Fruit fly (Drosophila melanogaster) ovary, adult (tissue): ENCODE data around the gene msd1.

Source experiments
- CG17801 ChIP-seq: fragments of 200-800 bp; optimal IDR thresholded peaks from 2 replicates; lab custom pipeline; 2019; ENCODE audit warnings: missing biosample characterization, mild to moderate bottlenecking, missing genetic modification characterization, moderate library complexity; ENCODE audit not compliant: partially characterized antibody

The msd1 gene

DNA sequence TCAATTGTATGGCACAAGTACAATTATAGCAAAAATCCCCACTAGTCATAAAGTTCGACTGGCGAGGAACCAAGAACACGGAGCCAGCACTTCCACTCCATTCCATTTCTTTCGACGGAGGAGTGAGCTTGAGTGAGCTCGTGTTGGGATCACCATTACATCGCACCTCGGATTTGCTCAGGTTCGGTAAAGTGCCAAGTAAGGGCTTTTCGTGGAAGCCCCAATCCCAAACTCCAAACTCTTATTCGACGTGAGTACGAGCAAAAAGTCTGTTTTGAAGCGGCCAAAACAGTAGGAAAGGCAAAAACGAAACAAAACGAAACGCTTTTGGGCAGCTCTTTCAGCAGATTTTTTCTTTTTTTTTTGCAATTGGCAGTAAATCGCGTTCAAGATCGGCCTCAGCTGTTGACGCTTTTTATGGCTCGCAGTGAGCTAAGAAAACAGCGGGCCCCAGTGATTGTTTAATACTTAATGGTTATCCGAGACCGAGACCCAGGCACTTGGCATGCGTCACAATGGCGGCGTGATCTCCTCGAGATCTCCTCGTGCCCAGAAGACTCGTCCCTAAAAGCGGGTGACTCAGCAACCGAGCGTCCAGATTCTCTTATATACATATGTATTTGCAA is 10.5 kb upstream of the msd1 start:
- no peak for TF ChIP-seq CG17801 (GFP tag; lab: Kevin White, UChicago)

DNA sequence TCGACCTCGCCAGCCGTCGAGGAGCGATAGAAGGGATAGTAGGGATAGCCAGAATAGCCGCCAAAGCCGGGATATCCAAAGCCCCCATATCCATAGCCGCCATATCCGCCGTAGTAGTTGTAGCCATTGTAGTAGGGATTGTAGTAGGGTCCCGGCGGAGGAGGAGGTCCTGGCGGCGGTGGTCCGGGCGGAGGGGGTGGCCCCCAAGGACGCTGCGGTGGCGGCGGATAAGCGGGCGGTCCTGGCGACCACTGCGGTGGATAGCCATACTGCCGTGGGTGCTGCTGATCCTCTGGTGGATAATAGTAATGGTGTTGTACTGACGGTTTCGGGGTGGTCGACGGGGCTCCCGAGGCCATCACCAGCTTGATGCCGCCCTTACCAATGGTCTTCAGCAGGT is 9.4 kb upstream of the msd1 start:
- TF ChIP-seq CG17801 (GFP tag; lab: Kevin White, UChicago), result no peak

DNA sequence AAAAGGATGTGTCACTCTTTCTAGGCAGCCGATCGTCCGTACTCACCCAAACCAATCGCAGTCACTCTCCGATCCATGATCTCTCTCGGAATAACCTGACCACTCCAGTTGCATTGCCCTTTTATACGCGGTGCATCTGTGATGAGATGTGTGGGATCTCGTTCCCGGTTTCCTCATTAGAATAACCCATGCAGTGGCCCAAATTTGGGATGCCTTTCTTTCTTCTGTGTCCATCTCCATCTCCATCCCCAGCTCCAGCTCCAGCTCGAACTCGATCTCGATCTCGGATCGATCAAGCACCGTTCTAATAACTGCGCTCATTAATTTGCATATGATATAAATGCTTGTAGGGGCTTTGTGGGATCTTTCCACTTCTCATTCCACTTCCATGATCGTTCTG is 8.8 kb upstream of the msd1 start, which contains the start of gene CG9184:
TSS of gene CG9184 (minus strand) at position 101 of the 400 bp plus-strand sequence.
- no peak for TF ChIP-seq CG17801 (GFP tag; lab: Kevin White, UChicago)

DNA sequence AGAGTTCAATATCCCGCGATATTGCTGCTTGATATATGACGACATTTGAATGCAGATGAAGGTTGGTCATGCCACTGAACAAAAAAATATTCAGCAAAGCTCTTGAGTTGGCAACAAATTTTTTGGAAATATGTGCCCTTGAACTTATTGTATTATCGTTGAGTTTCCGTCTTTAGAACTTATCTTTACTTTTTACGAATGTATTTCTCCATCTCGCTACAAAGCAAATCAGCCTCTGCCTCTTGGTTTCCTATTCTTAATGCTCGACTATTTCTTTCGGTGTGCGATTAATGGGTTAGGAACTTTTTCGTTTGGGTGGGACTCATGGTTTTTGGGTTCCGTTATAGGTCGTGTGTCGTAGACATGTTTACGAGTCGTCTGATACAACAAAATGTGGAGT is 8.4 kb upstream of the msd1 start:
- no peak for TF ChIP-seq CG17801 (GFP tag; lab: Kevin White, UChicago)

DNA sequence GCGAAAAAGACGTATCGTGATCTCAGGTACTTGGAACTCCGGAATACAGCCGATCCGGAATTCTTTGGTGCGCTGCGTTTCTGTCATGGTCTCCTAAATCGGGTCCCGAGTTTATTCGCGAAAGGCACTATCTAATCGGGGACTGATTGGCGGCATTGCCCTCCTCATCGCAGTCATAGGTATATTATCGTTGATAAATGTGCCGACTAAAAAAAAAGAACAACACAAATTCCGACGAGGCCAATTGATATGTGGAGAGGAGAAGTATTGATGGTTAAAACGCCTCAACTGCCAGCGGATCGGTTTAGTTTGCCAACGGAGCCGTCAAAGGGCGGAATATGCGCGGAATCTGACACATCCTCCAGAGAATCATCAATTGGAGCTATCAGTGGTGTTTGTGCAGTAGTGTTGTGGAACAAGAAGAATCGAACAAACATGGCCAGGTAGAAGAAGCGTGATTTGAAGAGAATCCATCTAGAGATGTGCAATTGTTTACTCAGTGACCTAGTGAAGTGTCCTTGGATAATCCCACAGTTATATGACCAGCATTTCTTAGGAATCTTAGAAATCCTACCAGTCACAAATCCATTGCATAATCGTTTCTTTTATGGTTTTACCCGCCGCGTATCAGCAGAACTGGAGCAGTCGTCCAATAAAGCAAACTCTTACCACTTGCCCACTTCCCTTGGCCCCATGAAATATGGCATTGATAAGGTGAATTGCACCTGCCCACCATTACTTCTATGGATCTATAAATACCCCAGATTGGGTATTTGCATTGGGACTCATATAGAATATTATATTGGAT is 6.5 kb upstream of the msd1 start:
- TF ChIP-seq CG17801 (GFP tag; lab: Kevin White, UChicago), result no peak

DNA sequence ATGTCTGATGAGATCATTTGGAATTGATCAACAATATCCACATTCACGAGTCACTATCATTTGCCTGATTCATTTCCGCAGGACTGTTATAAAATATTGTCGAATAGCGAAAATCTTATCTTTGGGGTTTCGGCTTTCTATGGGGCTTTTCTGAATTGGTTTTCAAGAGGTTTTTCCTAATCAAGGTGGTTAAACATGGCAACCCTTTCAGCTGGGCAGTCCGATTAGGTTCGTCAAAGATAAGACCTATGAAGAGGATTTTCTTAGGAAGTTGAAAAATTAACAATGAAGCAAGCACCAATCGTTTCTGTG is 6.0 kb upstream of the msd1 start:
- no peak for TF ChIP-seq CG17801 (GFP tag; lab: Kevin White, UChicago)

DNA sequence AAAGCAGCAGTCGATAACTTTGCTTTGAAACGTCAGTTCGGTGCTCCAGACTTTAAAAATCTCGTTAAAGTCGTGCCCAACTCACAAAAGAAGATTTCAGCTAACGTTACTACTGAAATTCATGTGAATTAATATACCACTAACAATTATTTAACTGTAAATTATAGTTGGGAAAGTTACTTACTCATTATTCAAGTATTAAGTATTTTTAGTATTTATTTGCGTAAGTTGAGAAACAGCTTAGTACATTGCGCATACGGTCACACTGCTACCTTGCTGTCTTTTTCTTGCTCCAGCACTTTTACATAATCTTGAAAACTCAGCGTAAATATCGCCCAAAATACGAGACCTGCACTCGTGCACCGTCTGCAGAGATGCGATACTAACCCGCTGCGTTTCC is 1.8 kb upstream of the msd1 start, which contains the start of gene ND-ACP:
TSS of gene ND-ACP (plus strand) at position 226 of the 400 bp plus-strand sequence.
- TF ChIP-seq CG17801 (GFP tag; lab: Kevin White, UChicago), result no peak

DNA sequence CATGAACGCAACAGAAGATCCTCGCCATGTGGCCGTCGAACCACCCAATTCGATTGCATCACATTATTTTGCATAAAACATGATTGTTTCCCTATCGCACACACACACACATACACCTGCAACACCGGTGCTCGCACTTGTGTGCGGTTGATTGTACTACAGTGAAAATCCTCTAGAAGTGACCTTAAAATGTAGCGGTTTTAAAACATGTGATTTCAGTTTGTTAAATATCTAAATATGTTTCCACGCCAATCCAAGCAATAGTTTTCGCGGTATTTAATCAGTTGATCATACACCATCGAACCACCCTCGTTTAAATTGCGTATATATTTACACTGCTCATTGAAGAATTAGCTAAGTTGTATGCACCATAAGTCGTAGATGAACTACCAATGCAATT is 1.1 kb upstream of the msd1 start:
- TF ChIP-seq CG17801 (GFP tag; lab: Kevin White, UChicago), result no peak

DNA sequence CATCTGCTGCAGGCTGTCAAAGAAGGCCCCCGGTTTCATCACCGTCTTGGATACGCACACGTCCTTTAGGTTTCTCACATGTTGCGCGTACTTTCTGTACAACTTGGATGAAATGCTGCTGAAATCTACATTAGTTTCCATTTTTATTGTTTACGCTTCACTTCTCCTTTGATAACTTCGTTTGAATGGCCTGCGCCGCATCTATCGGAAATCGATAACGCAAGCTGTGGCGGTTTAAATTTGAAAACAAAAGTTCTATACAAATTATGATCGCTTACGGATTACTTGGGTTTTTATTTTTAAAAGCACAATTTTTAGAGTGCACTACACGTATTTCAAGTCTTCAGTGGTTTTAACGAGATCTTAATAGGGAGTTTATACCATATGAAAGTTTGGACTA is 1.4 kb downstream of the msd1 start, which contains the start of gene msd5:
TSS of gene msd5 (minus strand) at position 174 of the 400 bp plus-strand sequence.
- no peak for TF ChIP-seq CG17801 (GFP tag; lab: Kevin White, UChicago)

DNA sequence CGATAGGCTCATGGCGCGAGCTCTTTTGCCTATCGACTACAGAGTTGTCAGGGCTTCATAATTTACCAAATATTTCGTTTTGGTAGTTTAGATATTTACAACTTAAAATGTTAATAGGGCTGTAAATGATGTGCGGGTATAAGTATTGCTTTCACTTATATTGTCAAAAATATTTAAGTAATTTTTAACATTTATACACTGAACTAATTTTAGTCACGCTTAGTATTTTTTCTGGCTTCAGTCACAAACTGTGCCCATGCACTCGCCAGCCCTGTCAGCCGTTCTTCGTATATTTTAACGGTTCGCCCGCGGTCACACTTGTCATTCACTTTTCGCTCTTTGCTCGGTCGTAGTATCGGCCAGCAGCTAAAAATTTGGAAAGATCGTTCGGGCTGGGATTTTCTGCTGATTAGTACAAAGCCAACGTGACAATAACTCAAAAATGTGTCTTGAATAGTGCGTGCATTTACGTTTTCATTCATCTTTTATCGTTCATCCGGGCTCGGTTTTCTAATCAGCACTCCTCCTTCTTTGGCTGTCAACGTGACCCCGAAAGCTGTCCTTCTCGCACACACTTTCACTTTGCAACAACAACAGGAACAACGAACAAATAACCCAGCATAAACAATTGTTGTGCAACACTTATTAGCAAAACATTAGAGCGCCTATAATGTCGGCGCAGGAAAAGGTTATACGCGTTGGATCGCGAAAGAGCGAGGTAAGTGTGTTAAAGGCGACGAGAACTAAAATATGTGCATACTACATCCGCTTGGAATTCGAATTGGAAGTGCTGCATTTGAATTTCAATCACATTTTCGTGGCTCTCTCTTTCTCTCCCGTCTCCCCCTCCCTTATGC is 3.3 kb downstream of the msd1 start, which contains the start of the genes Hmbs and CG2211:
TSS of gene Hmbs (plus strand) at position 319 of the 857 bp plus-strand sequence.
TSS of gene CG2211 (minus strand) at position 789 of the 857 bp plus-strand sequence.
- peak; percentile 85 for TF ChIP-seq CG17801 (GFP tag; lab: Kevin White, UChicago)

DNA sequence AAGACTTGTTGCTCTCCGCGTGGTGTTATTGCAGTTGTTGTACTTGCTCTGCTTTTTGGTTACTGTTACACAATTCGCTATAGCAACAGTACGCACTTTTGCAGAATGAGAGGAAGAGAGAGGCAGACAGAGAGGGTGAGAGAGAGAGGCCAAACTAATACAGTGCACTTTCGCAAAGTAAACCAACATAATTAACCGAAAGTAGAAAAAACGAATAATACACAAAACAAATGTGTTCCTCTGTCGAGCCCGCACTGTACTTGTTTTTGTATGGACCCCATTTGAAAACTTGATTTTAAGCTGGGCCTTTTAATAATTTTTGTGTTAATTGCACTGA is 3.9 kb downstream of the msd1 start:
- peak; percentile 40 for TF ChIP-seq CG17801 (GFP tag; lab: Kevin White, UChicago)

DNA sequence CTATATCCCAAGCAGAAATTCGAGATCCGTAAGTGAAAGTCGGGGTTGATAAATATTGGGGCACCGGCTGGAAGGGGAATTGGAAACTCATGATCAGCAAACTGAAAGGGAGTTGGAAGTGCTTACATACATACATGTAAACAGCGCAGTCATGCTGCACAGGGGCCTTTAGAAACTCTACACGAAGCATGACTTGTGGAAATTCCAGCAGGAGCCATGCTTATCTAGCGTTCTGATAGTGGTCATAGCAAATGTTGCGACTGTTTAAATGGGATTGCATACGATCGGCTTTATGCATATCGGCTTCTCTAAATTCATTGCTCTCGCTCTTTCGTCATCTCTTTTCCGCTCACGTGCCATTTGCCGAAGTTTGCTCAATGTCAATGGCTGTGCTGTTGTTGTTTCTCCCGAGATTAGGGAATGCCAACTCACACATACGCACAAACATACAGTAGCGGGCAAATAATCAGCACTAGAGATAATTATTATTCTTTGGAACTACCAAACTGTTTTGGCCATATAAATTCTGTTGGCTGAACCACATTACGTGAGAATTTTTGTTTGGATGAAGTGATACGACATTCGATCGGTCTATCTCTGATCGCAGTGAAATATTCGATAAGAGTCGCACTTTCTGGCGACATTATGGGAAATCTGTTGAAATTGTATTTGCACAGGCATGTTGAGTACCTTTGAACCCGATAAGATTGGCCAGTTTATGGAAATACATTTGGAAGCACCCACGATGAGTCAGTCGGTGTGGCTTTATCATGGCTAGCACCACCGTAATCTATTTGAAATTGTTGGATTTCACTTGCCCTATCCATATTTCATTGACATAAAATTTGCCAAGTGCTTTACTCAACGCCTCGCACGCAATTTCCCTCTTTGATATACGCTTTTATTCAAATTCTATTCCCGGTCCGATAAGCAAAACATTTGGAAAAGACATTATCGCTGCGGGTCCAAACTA is 4.7 kb downstream of the msd1 start:
- no peak for TF ChIP-seq CG17801 (GFP tag; lab: Kevin White, UChicago)

DNA sequence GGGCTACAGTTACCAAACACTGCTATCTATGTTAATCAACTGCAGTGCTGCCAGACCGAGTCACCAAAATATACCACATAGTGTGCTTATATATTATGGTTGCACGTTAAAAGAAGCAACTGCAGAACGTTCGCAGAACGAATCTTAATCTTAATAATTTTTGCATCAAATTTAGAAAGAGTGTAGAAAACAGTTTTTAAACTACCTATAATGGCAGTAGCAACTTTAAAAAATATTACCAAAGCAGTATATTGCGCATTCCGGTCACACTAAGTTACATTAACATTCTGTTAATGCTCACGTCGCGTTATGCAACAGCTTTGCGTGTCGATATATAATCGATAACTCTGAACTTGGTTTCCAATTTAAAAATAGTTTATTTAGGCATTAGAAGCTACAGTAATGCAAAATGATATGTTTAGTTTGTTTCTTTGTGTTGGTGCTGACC is 10.6 kb downstream of the msd1 start, which contains the start of gene indra:
TSS of gene indra (minus strand) at position 271 of the 448 bp plus-strand sequence.
- TF ChIP-seq CG17801 (GFP tag; lab: Kevin White, UChicago), result peak; percentile 41
